Fruit fly (Drosophila melanogaster): ENCODE measurements around the gene CG17375.

DNA sequence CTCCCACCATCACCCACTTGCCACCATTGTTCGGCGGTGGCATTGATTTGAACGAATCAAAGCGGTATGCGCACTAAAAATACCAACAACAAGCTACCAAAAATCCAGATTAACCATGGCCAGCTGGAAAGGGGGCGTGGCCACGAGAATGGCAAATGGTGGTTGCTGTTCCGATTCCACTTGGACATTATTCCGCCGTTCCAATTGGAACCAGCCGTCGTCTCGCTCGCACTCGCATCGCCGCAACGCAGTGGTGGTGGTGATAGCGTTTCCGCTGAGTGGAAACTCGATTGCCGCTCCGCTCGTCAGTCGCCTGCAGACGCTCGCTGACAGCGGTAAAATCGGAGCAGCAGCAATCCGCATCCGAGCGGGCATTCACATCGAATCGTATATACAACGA, 16.0 kb upstream of the CG17375 start, which contains the start of gene sens-2:
- TF ChIP-seq CG3032 (tag; optimal IDR thresholded peaks at IDR 0.05) = no peak
- TF ChIP-seq salr (GFP tag; optimal IDR thresholded peaks at IDR 0.05) = no peak
- TF ChIP-seq CG34406 (GFP tag; optimal IDR thresholded peaks at IDR 0.05) = peak; percentile 20
- no peak for TF ChIP-seq Sox102F (GFP tag; optimal IDR thresholded peaks at IDR 0.05)
- no peak for TF ChIP-seq Smox (GFP tag; optimal IDR thresholded peaks at IDR 0.05)
- TF ChIP-seq CG11294 (GFP tag; IDR thresholded peaks at IDR 0.05) = no peak
- peak; percentile 37; the same call in 2 of the 3 replicates for TF ChIP-seq CG6163 (GFP tag; IDR thresholded peaks at IDR 0.05)
- TF ChIP-seq Ets96B (tag; optimal IDR thresholded peaks at IDR 0.05) = no peak
- TF ChIP-seq topi (GFP tag; optimal IDR thresholded peaks at IDR 0.05) = no peak
- no peak for TF ChIP-seq Eip75B (GFP tag; optimal IDR thresholded peaks at IDR 0.05)
- no peak for TF ChIP-seq fd59A (GFP tag; optimal IDR thresholded peaks at IDR 0.05)

All from whole organism, prepupa.